Worm (Caenorhabditis elegans): ENCODE data around the gene nhr-18.

Gene nhr-18

DNA sequence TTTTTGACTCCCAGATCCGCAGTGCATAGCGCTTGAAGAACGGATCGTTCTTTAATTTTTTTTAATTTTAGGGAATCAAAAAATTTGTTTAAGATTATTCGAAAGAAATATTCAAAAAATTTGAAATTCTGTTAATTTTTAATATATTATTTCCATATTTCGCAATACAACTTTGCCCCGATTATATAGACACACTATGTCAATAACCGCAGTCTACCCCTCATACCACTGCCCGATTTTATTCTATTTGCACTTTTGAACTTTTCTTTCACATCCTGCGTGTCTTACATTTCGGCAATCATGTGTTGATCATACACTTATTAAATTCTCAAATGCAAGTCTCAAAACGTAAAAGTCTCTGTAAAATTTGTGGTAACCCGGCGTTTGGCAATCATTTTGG lies 8.2 kb upstream of the nhr-18 start, which contains the start of gene nhr-56 (continued):
- TF ChIP-seq lin-1 (GFP tag; IDR thresholded peaks at IDR 0.05) = no peak

DNA sequence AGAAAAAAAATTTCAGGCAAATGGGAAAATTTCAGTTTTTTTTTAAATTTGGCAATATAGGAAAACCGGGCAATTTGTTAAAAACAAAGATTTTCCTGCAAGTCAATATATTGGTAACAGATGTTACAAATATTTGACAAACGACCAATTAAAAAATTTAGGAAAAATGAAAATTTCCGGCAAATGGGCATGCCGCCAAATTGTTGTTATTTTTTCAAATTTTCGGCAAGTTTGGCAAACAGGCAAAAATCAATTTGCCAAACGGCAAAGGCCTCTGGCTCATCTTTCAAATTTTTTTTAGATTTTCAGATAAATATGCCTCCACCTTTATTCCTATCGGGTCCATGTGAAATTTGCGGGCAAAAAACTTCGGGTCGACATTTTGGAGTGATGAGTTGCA lies 5.2 kb upstream of the nhr-18 start, which contains the start of gene nhr-128:
TSS of gene nhr-128 (plus strand) at position 301 of the 400 bp plus-strand sequence.
- TF ChIP-seq rbr-2 (tag; optimal IDR thresholded peaks at IDR 0.05) (no peak), ceh-62 (tag; optimal IDR thresholded peaks at IDR 0.05) (no peak), nhr-102 (tag; optimal IDR thresholded peaks at IDR 0.05) (no peak), nhr-111 (GFP tag; optimal IDR thresholded peaks at IDR 0.05) (no peak), jun-1 (tag; optimal IDR thresholded peaks at IDR 0.05) (no peak), dve-1 (tag; optimal IDR thresholded peaks at IDR 0.05; ENCODE audit: insufficient read depth) (no peak), F26F4.8 (GFP tag; conservative IDR thresholded peaks at IDR 0.05) (no peak), ceh-44 (GFP tag; IDR thresholded peaks at IDR 0.05) (no peak), F10B5.3 (tag; optimal IDR thresholded peaks at IDR 0.05) (no peak), tag-97 (GFP tag; IDR thresholded peaks at IDR 0.05) (no peak), sdz-12 (GFP tag; optimal IDR thresholded peaks at IDR 0.05) (no peak), F37D6.2 (tag; optimal IDR thresholded peaks at IDR 0.05) (no peak), zfp-3 (GFP tag; conservative IDR thresholded peaks at IDR 0.05) (no peak), mxl-2 (GFP tag; conservative IDR thresholded peaks at IDR 0.05) (no peak), lir-3 (tag; optimal IDR thresholded peaks at IDR 0.05) (no peak), Y105C5A.15 (GFP tag; IDR thresholded peaks at IDR 0.05) (no peak), daf-16 (GFP tag; optimal IDR thresholded peaks at IDR 0.05) (no peak), daf-16 (tag; optimal IDR thresholded peaks at IDR 0.05) (no peak), hif-1 (tag; optimal IDR thresholded peaks at IDR 0.05) (no peak), madf-9 (GFP tag; conservative IDR thresholded peaks at IDR 0.05) (no peak), F49E8.2 (tag; optimal IDR thresholded peaks at IDR 0.05; ENCODE audit: borderline replicate concordance) (no peak)

DNA sequence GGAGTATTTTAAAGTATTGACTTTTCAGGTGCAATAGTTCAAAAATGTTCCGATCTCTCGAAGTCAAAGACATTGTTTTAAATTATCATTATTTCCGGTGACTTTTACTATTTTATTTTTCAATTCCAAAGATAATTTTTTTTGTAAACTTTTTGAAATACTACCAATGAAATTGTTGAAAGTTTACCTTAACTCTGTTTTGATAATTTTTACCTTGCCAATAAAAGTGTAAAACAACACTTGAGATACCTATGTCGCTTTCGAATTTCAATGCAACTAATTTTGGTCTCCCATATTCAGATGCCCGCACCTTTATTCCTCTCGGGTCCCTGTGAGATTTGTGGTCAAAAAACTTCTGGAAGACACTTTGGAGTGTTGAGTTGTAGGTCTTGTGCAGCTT lies 1.9 kb upstream of the nhr-18 start, which contains the start of gene nhr-103:
TSS of gene nhr-103 (plus strand) at position 301 of the 400 bp plus-strand sequence.
- TF ChIP-seq ama-1 (optimal IDR thresholded peaks at IDR 0.05) (no peak), dve-1 (tag; optimal IDR thresholded peaks at IDR 0.05; ENCODE audit: insufficient read depth) (no peak), egl-27 (tag; optimal IDR thresholded peaks at IDR 0.05) (no peak), hif-1 (tag; optimal IDR thresholded peaks at IDR 0.05) (no peak), F49E8.2 (tag; optimal IDR thresholded peaks at IDR 0.05; ENCODE audit: borderline replicate concordance) (no peak), aha-1 (tag) (no peak)

DNA sequence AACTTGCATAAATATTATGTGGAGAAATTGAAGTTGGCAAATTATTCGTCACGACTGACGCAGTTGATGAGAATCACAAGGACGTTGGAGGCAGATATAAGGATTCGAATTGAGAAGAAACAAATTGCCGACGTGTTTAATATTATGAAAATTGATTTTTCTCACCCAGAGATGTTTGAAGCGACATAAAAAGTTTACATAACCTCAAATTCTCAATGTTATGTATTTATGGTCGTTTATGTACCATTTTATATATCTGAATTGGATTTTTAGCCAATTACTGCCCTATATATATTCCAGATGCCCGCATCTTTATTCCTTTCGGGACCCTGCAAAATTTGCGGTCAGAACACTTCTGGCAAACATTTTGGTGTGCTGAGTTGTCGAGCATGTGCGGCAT lies 1.8 kb downstream of the nhr-18 start, which contains the start of gene nhr-126:
TSS of gene nhr-126 (plus strand) at position 301 of the 400 bp plus-strand sequence.
- TF ChIP-seq saeg-2 (GFP tag; IDR thresholded peaks at IDR 0.05) (no peak), ZK546.5 (tag; optimal IDR thresholded peaks at IDR 0.05) (no peak), F10B5.3 (tag; optimal IDR thresholded peaks at IDR 0.05) (no peak), spr-3 (GFP tag; optimal IDR thresholded peaks at IDR 0.05) (no peak), madf-9 (GFP tag; conservative IDR thresholded peaks at IDR 0.05) (no peak), pqm-1 (tag; optimal IDR thresholded peaks at IDR 0.05) (no peak), tag-97 (GFP tag; IDR thresholded peaks at IDR 0.05) (no peak), dmd-6 (GFP tag; IDR thresholded peaks at IDR 0.05) (no peak), zip-11 (GFP tag; IDR thresholded peaks at IDR 0.05) (no peak), ama-1 (optimal IDR thresholded peaks at IDR 0.05) (no peak), nhr-42 (GFP tag; IDR thresholded peaks at IDR 0.05) (no peak), daf-8 (GFP tag; IDR thresholded peaks at IDR 0.05) (no peak), sdz-12 (GFP tag; optimal IDR thresholded peaks at IDR 0.05) (no peak), lin-1 (GFP tag; IDR thresholded peaks at IDR 0.05) (no peak)

DNA sequence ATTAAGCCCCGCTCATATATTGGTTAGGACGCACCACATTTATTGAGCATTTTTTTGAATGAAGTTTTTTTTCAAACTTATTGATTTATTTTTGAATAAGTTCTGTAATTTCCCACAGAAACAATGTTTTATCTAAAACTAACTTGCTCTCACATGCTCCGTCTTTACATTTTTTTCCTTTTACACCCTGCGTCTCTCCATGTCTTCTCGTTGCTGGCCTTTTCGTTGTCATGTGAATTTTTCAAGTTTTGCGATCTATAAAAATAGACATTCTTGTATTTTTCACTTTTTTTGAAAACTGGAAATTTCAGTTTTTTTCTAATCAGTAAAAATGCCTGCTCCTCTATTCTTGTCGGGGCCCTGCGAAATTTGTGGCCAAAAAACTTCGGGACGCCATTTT lies 3.9 kb downstream of the nhr-18 start, which contains the start of gene nhr-134:
TSS of gene nhr-134 (plus strand) at position 312 of the 400 bp plus-strand sequence.
- TF ChIP-seq dve-1 (tag; optimal IDR thresholded peaks at IDR 0.05; ENCODE audit: insufficient read depth) (peak; percentile 44), lsy-2 (tag; optimal IDR thresholded peaks at IDR 0.05) (peak in 1 of 2 experiments; percentile 3), lin-1 (GFP tag; IDR thresholded peaks at IDR 0.05) (no peak), mes-2 (tag; optimal IDR thresholded peaks at IDR 0.05; ENCODE audit: poor library complexity, severe bottlenecking) (peak; percentile 6), hlh-11 (tag; optimal IDR thresholded peaks at IDR 0.05) (peak; percentile 15), R02D3.7 (tag; optimal IDR thresholded peaks at IDR 0.05) (no peak), nhr-28 (tag; optimal IDR thresholded peaks at IDR 0.05) (peak; percentile 30), daf-16 (GFP tag; optimal IDR thresholded peaks at IDR 0.05) (no peak), daf-16 (tag; optimal IDR thresholded peaks at IDR 0.05) (peak; percentile 44), unc-62 (GFP tag; optimal IDR thresholded peaks at IDR 0.05 in 1 of 2) (peak in 1 of 2 experiments; percentile 55), unc-62 (tag; optimal IDR thresholded peaks at IDR 0.05) (no peak), hlh-30 (tag; optimal IDR thresholded peaks at IDR 0.05; ENCODE audit: insufficient read depth) (peak; percentile 87)
